Worm (Caenorhabditis elegans) whole organism, L4 larva: ENCODE results near the gene C50F4.12.

Source experiments
- F26F4.8 ChIP-seq: fragments of 200-800 bp; sonication (Bioruptor generic); conservative IDR thresholded peaks from 2 replicates; pipeline ENCODE4 v1.3.6; 2022; ENCODE audit warnings: missing genetic modification characterization, missing compliant biosample characterization
- R02D3.7 ChIP-seq: fragments of 150-350 bp; sonication (generic microtip); optimal IDR thresholded peaks from 3 replicates; lab custom pipeline; 2014; ENCODE audit warnings: missing biosample characterization, missing genetic modification characterization
- T20F7.1 ChIP-seq: fragments of 200-800 bp; sonication (Bioruptor generic); optimal IDR thresholded peaks from 2 replicates; lab custom pipeline; 2018; ENCODE audit warnings: mild to moderate bottlenecking, missing genetic modification characterization, missing compliant biosample characterization
- Y5F2A.4 ChIP-seq: fragments of 200-800 bp; sonication (Bioruptor generic); optimal IDR thresholded peaks from 2 replicates; lab custom pipeline; 2018; ENCODE audit warnings: mild to moderate bottlenecking, missing genetic modification characterization, missing compliant biosample characterization
- ZK337.2 ChIP-seq: fragments of 200-800 bp; sonication (Bioruptor generic); IDR thresholded peaks from 2 replicates; pipeline ENCODE4 v1.3.6; 2022; ENCODE audit warnings: missing genetic modification reagents, missing genetic modification characterization, missing compliant biosample characterization
- ZK546.5 ChIP-seq, 2 experiments: sonication (generic microtip); optimal IDR thresholded peaks; 2 replicates each; lab custom pipeline; 2017; ENCODE audit warnings: missing biosample characterization in 2 of 2, missing genetic modification characterization in 2 of 2
- attf-4 ChIP-seq: sonication (generic microtip); optimal IDR thresholded peaks from 3 replicates; lab custom pipeline; 2017; ENCODE audit warnings: missing biosample characterization, missing genetic modification characterization
- ceh-28 ChIP-seq: fragments of 150-350 bp; optimal IDR thresholded peaks from 2 replicates; lab custom pipeline; 2014; ENCODE audit warnings: missing biosample characterization, missing genetic modification reagents, missing genetic modification characterization
- ceh-32 ChIP-seq: sonication (generic microtip); optimal IDR thresholded peaks from 2 replicates; lab custom pipeline; 2016; ENCODE audit warnings: mild to moderate bottlenecking, missing genetic modification characterization, missing compliant biosample characterization; ENCODE audit not compliant: poor library complexity
- ceh-82 ChIP-seq: sonication (generic microtip); optimal IDR thresholded peaks from 2 replicates; lab custom pipeline; 2017; ENCODE audit warnings: missing biosample characterization, missing genetic modification characterization
- cey-2 ChIP-seq: sonication (generic microtip); optimal IDR thresholded peaks from 3 replicates; lab custom pipeline; 2017; ENCODE audit warnings: missing genetic modification characterization, mild to moderate bottlenecking, missing compliant biosample characterization, antibody characterized with exemption, borderline replicate concordance; ENCODE audit not compliant: insufficient read depth
- ctbp-1 ChIP-seq: fragments of 200-800 bp; sonication (Bioruptor generic); IDR thresholded peaks from 2 replicates; pipeline ENCODE4 v1.3.6; 2022; ENCODE audit warnings: missing genetic modification reagents, missing genetic modification characterization, missing compliant biosample characterization
- daf-12 ChIP-seq: fragments of 150-350 bp; optimal IDR thresholded peaks from 2 replicates; lab custom pipeline; 2014; ENCODE audit warnings: missing biosample characterization, missing genetic modification reagents, missing genetic modification characterization
- daf-16 ChIP-seq, 3 experiments: sonication (generic microtip); optimal IDR thresholded peaks; 2 replicates each; lab custom pipeline; 2016 to 2017; ENCODE audit warnings: missing genetic modification characterization in 3 of 3, missing genetic modification reagents in 3 of 3, mild to moderate bottlenecking in 2 of 3, missing compliant biosample characterization in 2 of 3, missing biosample characterization in 1 of 3, moderate library complexity in 1 of 3
- daf-8 ChIP-seq: fragments of 200-800 bp; sonication (Bioruptor generic); IDR thresholded peaks from 2 replicates; pipeline ENCODE4 v1.3.6; 2022; ENCODE audit warnings: missing genetic modification characterization, missing compliant biosample characterization
- dmd-6 ChIP-seq: fragments of 200-800 bp; sonication (Bioruptor generic); IDR thresholded peaks from 2 replicates; pipeline ENCODE4 v1.3.6; 2022; ENCODE audit warnings: missing genetic modification reagents, missing genetic modification characterization, missing compliant biosample characterization
- dmd-9 ChIP-seq: fragments of 200-800 bp; sonication (Bioruptor generic); IDR thresholded peaks from 2 replicates; pipeline ENCODE4 v1.3.6; 2022; ENCODE audit warnings: missing genetic modification reagents, missing genetic modification characterization, missing compliant biosample characterization
- dve-1 ChIP-seq: sonication (generic microtip); optimal IDR thresholded peaks from 2 replicates; lab custom pipeline; 2017; ENCODE audit warnings: antibody characterized with exemption, mild to moderate bottlenecking, missing genetic modification characterization, missing compliant biosample characterization; ENCODE audit not compliant: insufficient read depth
- fkh-10 ChIP-seq: fragments of 150-350 bp; optimal IDR thresholded peaks from 2 replicates; lab custom pipeline; 2014; ENCODE audit warnings: missing biosample characterization, missing genetic modification reagents, missing genetic modification characterization
- gei-8 ChIP-seq: fragments of 200-800 bp; sonication (Bioruptor generic); optimal IDR thresholded peaks from 2 replicates; lab custom pipeline; 2018; ENCODE audit warnings: mild to moderate bottlenecking, missing genetic modification characterization, missing compliant biosample characterization
- hlh-11 ChIP-seq: fragments of 200-800 bp; sonication (Bioruptor generic); optimal IDR thresholded peaks from 2 replicates; lab custom pipeline; 2018; ENCODE audit warnings: mild to moderate bottlenecking, missing genetic modification characterization, missing compliant biosample characterization
- jun-1 ChIP-seq: fragments of 150-350 bp; optimal IDR thresholded peaks from 2 replicates; lab custom pipeline; 2014; ENCODE audit warnings: missing biosample characterization, missing genetic modification reagents, missing genetic modification characterization
- lim-7 ChIP-seq: fragments of 200-800 bp; sonication (Bioruptor generic); IDR thresholded peaks from 2 replicates; pipeline ENCODE4 v1.3.6; 2022; ENCODE audit warnings: missing genetic modification characterization, missing compliant biosample characterization
- lin-15B ChIP-seq: fragments of 150-350 bp; sonication (generic microtip); optimal IDR thresholded peaks from 3 replicates; lab custom pipeline; 2014; ENCODE audit warnings: missing biosample characterization, missing genetic modification characterization
- lin-29 ChIP-seq: fragments of 200-800 bp; sonication (Bioruptor generic); IDR thresholded peaks from 2 replicates; pipeline ENCODE4 v1.3.6; 2022; ENCODE audit warnings: missing genetic modification reagents, missing genetic modification characterization, missing compliant biosample characterization
- lin-39 ChIP-seq: fragments of 150-350 bp; optimal IDR thresholded peaks from 2 replicates; lab custom pipeline; 2014; ENCODE audit warnings: missing biosample characterization, missing genetic modification reagents, missing genetic modification characterization
- madf-5 ChIP-seq, 2 experiments: fragments of 200-800 bp; sonication (Bioruptor generic); IDR thresholded peaks; 2 replicates each; pipeline ENCODE4 v1.3.6; 2022; ENCODE audit warnings: missing compliant biosample characterization in 2 of 2, missing genetic modification characterization in 2 of 2
- mdl-1 ChIP-seq, 2 experiments: fragments of 150-350 bp in 1 of 2; sonication (generic microtip) in 1 of 2; optimal IDR thresholded peaks; 2 replicates each; lab custom pipeline; 2014 to 2017; ENCODE audit warnings: missing biosample characterization in 2 of 2, missing genetic modification characterization in 2 of 2
- mdt-29 ChIP-seq: fragments of 200-800 bp; sonication (Bioruptor generic); IDR thresholded peaks from 2 replicates; pipeline ENCODE4 v1.3.6; 2022; ENCODE audit warnings: missing genetic modification reagents, missing genetic modification characterization, missing compliant biosample characterization
- mep-1 ChIP-seq: fragments of 150-350 bp; sonication (generic microtip); optimal IDR thresholded peaks from 3 replicates; lab custom pipeline; 2014; ENCODE audit warnings: missing biosample characterization, missing genetic modification characterization
- nhr-111 ChIP-seq: fragments of 200-800 bp; sonication (Bioruptor generic); optimal IDR thresholded peaks from 2 replicates; lab custom pipeline; 2018; ENCODE audit warnings: mild to moderate bottlenecking, missing genetic modification characterization, missing compliant biosample characterization
- nhr-28 ChIP-seq: fragments of 150-350 bp; optimal IDR thresholded peaks from 2 replicates; lab custom pipeline; 2014; ENCODE audit warnings: missing biosample characterization, missing genetic modification characterization
- nhr-6 ChIP-seq: fragments of 150-350 bp; optimal IDR thresholded peaks from 2 replicates; lab custom pipeline; 2014; ENCODE audit warnings: missing biosample characterization, missing genetic modification characterization
- pqm-1 ChIP-seq: sonication (generic microtip); optimal IDR thresholded peaks from 2 replicates; lab custom pipeline; 2017; ENCODE audit warnings: missing biosample characterization, missing genetic modification characterization
- rbr-2 ChIP-seq: sonication (generic microtip); optimal IDR thresholded peaks from 2 replicates; lab custom pipeline; 2016; ENCODE audit warnings: missing genotype, missing genetic modification characterization, missing compliant biosample characterization
- saeg-2 ChIP-seq: fragments of 200-800 bp; sonication (Bioruptor generic); IDR thresholded peaks from 2 replicates; pipeline ENCODE4 v1.3.6; 2022; ENCODE audit warnings: missing genetic modification reagents, missing genetic modification characterization, missing compliant biosample characterization
- skn-1 ChIP-seq: fragments of 150-350 bp; optimal IDR thresholded peaks from 2 replicates; lab custom pipeline; 2014; ENCODE audit warnings: missing biosample characterization, missing genetic modification characterization
- snpc-1.2 ChIP-seq: fragments of 200-800 bp; sonication (Bioruptor generic); IDR thresholded peaks from 2 replicates; pipeline ENCODE4 v1.3.6; 2022; ENCODE audit warnings: missing genetic modification reagents, missing genetic modification characterization, missing compliant biosample characterization
- spr-1 ChIP-seq: sonication (generic microtip); optimal IDR thresholded peaks from 2 replicates; lab custom pipeline; 2016; ENCODE audit warnings: mild to moderate bottlenecking, missing genetic modification characterization, missing compliant biosample characterization
- tag-97 ChIP-seq: fragments of 200-800 bp; sonication (Bioruptor generic); IDR thresholded peaks from 2 replicates; pipeline ENCODE4 v1.3.6; 2022; ENCODE audit warnings: missing genetic modification characterization, missing compliant biosample characterization
- unc-39 ChIP-seq: sonication (generic microtip); optimal IDR thresholded peaks from 2 replicates; lab custom pipeline; 2017; ENCODE audit warnings: missing biosample characterization, missing genetic modification characterization
- unc-62 ChIP-seq, 3 experiments: fragments of 150-350 bp in 1 of 3; sonication (generic microtip); optimal IDR thresholded peaks in 2 of 3; peaks in 1 of 3; 1 replicate in 1 of 3; 2 replicates in 2 of 3; lab custom pipeline; 2014 to 2017; ENCODE audit warnings: missing biosample characterization in 3 of 3, missing genetic modification characterization in 3 of 3, missing genetic modification reagents in 3 of 3, missing genotype in 1 of 3
- vab-7 ChIP-seq: fragments of 200-800 bp; sonication (Bioruptor generic); IDR thresholded peaks from 2 replicates; pipeline ENCODE4 v1.3.6; 2022; ENCODE audit warnings: missing genetic modification reagents, missing genetic modification characterization, missing compliant biosample characterization
- zag-1 ChIP-seq: fragments of 150-350 bp; optimal IDR thresholded peaks from 2 replicates; lab custom pipeline; 2014; ENCODE audit warnings: missing biosample characterization, missing genetic modification characterization
- zip-2 ChIP-seq: fragments of 150-350 bp; optimal IDR thresholded peaks from 2 replicates; lab custom pipeline; 2014; ENCODE audit warnings: missing biosample characterization, missing genetic modification characterization
- ztf-11 ChIP-seq: fragments of 150-350 bp; optimal IDR thresholded peaks from 2 replicates; lab custom pipeline; 2014; ENCODE audit warnings: missing biosample characterization, missing genetic modification characterization

C50F4.12 gene

ce11 chrV:9568707-9569106, 29.2 kb upstream of the C50F4.12 start, which contains the start of gene F25B3.4:
Gene F25B3.4 (minus strand): TSS chrV:9568807.
- TF ChIP-seq skn-1 (tag; lab: Kevin White, UChicago) (no peak), zag-1 (tag; lab: Kevin White, UChicago) (no peak), unc-39 (no peak), hlh-11 (tag; lab: Kevin White, UChicago) (no peak), tag-97 (GFP tag; lab: Robert Waterston, UW) (no peak), madf-5 (GFP tag; IDR thresholded peaks at IDR 0.05; lab: Robert Waterston, UW) (no peak), nhr-111 (GFP tag; lab: Kevin White, UChicago) (no peak), ZK337.2 (GFP tag; lab: Robert Waterston, UW) (no peak), saeg-2 (GFP tag; lab: Robert Waterston, UW) (no peak), spr-1 (no peak), dve-1 (tag; lab: Kevin White, UChicago) (no peak), nhr-28 (tag; lab: Kevin White, UChicago) (no peak), Y5F2A.4 (GFP tag; lab: Kevin White, UChicago) (no peak), rbr-2 (tag; lab: Kevin White, UChicago) (no peak)

ce11 chrV:9563585-9563984, 24.0 kb upstream of the C50F4.12 start:
- no peak for TF ChIP-seq ceh-32
- TF ChIP-seq gei-8, result no peak
- TF ChIP-seq fkh-10 (GFP tag; lab: Kevin White, UChicago), result peak; percentile 34
- no peak for TF ChIP-seq zag-1 (tag; lab: Kevin White, UChicago)
- TF ChIP-seq R02D3.7 (tag; lab: Kevin White, UChicago), result no peak
- no peak for TF ChIP-seq lin-15B
- TF ChIP-seq skn-1 (tag; lab: Kevin White, UChicago), result no peak
- peak in 1 of 2 experiments; percentile 82 for TF ChIP-seq unc-62 (GFP tag; optimal IDR thresholded peaks at IDR 0.05 in 1 of 2; lab: Kevin White, UChicago)
- no peak for TF ChIP-seq unc-62 (tag; optimal IDR thresholded peaks at IDR 0.05; lab: Kevin White, UChicago)
- no peak for TF ChIP-seq jun-1
- 0 out of 2 replicates have a peak, but pooled peaks have one; percentile 35 for TF ChIP-seq ctbp-1
- no peak for TF ChIP-seq lin-29 (GFP tag; lab: Robert Waterston, UW)
- no peak for TF ChIP-seq daf-12
- TF ChIP-seq, all 104 proteins: peak for 3

ce11 chrV:9561624-9562179, 22.2 kb upstream of the C50F4.12 start, which contains the start of gene rgef-1:
Gene rgef-1 (minus strand): TSS chrV:9561674.
- TF ChIP-seq ceh-82 (tag; lab: Kevin White, UChicago), result no peak
- no peak for TF ChIP-seq madf-5 (GFP tag; IDR thresholded peaks at IDR 0.05; lab: Robert Waterston, UW)
- peak in 1 of 2 experiments; percentile 81 for TF ChIP-seq unc-62 (GFP tag; optimal IDR thresholded peaks at IDR 0.05 in 1 of 2; lab: Kevin White, UChicago)
- no peak for TF ChIP-seq unc-62 (tag; optimal IDR thresholded peaks at IDR 0.05; lab: Kevin White, UChicago)
- TF ChIP-seq lim-7 (GFP tag; lab: Robert Waterston, UW), result no peak
- TF ChIP-seq mdl-1 (tag; optimal IDR thresholded peaks at IDR 0.05; lab: Kevin White, UChicago), result peak in 1 of 2 experiments; percentile 84
- no peak for TF ChIP-seq daf-16 (GFP tag; optimal IDR thresholded peaks at IDR 0.05; lab: Kevin White, UChicago)
- no peak for TF ChIP-seq daf-16 (tag; optimal IDR thresholded peaks at IDR 0.05; lab: Kevin White, UChicago)
- no peak for TF ChIP-seq lin-39 (tag; lab: Kevin White, UChicago)
- no peak for TF ChIP-seq daf-8 (GFP tag; lab: Robert Waterston, UW)
- TF ChIP-seq mep-1, result peak; percentile 58
- no peak for TF ChIP-seq T20F7.1 (GFP tag; lab: Kevin White, UChicago)
- TF ChIP-seq daf-12, result no peak
- no peak for TF ChIP-seq dmd-9
- no peak for TF ChIP-seq ztf-11
- TF ChIP-seq unc-39, result no peak
- TF ChIP-seq F26F4.8 (GFP tag; lab: Robert Waterston, UW), result no peak
- TF ChIP-seq spr-1, result no peak
- no peak for TF ChIP-seq attf-4
- TF ChIP-seq R02D3.7 (tag; lab: Kevin White, UChicago), result no peak
- no peak for TF ChIP-seq snpc-1.2 (GFP tag; lab: Robert Waterston, UW)
- TF ChIP-seq dve-1 (tag; lab: Kevin White, UChicago), result no peak
- TF ChIP-seq pqm-1 (tag; lab: Kevin White, UChicago), result no peak
- no peak for TF ChIP-seq vab-7 (GFP tag; lab: Robert Waterston, UW)
- 0 out of 2 replicates have a peak, but pooled peaks have one; percentile 14 for TF ChIP-seq dmd-6
- no peak for TF ChIP-seq mdt-29 (GFP tag; lab: Robert Waterston, UW)
- no peak for TF ChIP-seq cey-2 (tag; lab: Kevin White, UChicago)
- no peak for TF ChIP-seq nhr-6
- no peak for TF ChIP-seq ZK546.5 (tag; optimal IDR thresholded peaks at IDR 0.05; lab: Kevin White, UChicago)
- no peak for TF ChIP-seq ceh-28
- TF ChIP-seq zip-2 (tag; lab: Kevin White, UChicago), result no peak
